Fruit fly (Drosophila melanogaster) whole organism, adult: ENCODE measurements around the gene pira.
A peak's percentile ranks its signal among the peaks of the same experiment; 100 is the strongest.

Experiments used
- CG12768 ChIP-seq: fragments of 200-800 bp; sonication (Bioruptor generic); optimal IDR thresholded peaks from 2 replicates; lab custom pipeline; 2017; ENCODE audit warnings: missing biosample characterization, missing genetic modification characterization, mild to moderate bottlenecking, moderate library complexity, missing genetic modification reagents
- CG1620 ChIP-seq: fragments of 200-800 bp; sonication (Bioruptor generic); optimal IDR thresholded peaks from 2 replicates; lab custom pipeline; 2016; ENCODE audit warnings: missing biosample characterization, missing genetic modification characterization
- CG7101 ChIP-seq: fragments of 200-800 bp; sonication (Bioruptor generic); optimal IDR thresholded peaks from 2 replicates; lab custom pipeline; 2018; ENCODE audit warnings: missing biosample characterization, mild to moderate bottlenecking, missing genetic modification characterization, moderate library complexity
- Clk ChIP-seq: fragments of 200-800 bp; sonication (Bioruptor generic); optimal IDR thresholded peaks from 2 replicates; lab custom pipeline; 2017; ENCODE audit warnings: missing biosample characterization, missing genetic modification characterization
- Hr96 ChIP-seq: fragments of 200-800 bp; sonication (Bioruptor generic); optimal IDR thresholded peaks from 2 replicates; lab custom pipeline; 2016; ENCODE audit warnings: missing biosample characterization, missing genetic modification characterization
- Mnt ChIP-seq: fragments of 200-800 bp; sonication (Bioruptor generic); optimal IDR thresholded peaks from 2 replicates; lab custom pipeline; 2016; ENCODE audit warnings: missing biosample characterization, mild to moderate bottlenecking, missing genetic modification characterization
- cnc ChIP-seq, 2 experiments: fragments of >200 bp; optimal IDR thresholded peaks; 2 replicates each; lab custom pipeline; 2017
- kay ChIP-seq: fragments of 200-800 bp; sonication (Bioruptor generic); peaks from one replicate; lab custom pipeline; 2016; ENCODE audit warnings: missing biosample characterization, missing genetic modification characterization, borderline replicate concordance
- ovo ChIP-seq: fragments of 200-800 bp; sonication (Bioruptor generic); optimal IDR thresholded peaks from 2 replicates; lab custom pipeline; 2016; ENCODE audit warnings: missing biosample characterization, missing genetic modification characterization
- tj ChIP-seq: fragments of 200-800 bp; sonication (Bioruptor generic); optimal IDR thresholded peaks from 3 replicates; lab custom pipeline; 2017; ENCODE audit warnings: missing biosample characterization, mild to moderate bottlenecking, missing genetic modification characterization, moderate library complexity

- TF ChIP-seq Hr96 (GFP tag; lab: Kevin White, UChicago) (peak; percentile 61), CG1620 (no peak), cnc (optimal IDR thresholded peaks at IDR 0.05; lab: Kevin White, UChicago) (no peak), kay (peak; percentile 81), ovo (GFP tag; lab: Kevin White, UChicago) (peak; percentile 51), Mnt (GFP tag; lab: Kevin White, UChicago) (peak; percentile 63), CG7101 (peak; percentile 50), tj (no peak), Clk (GFP tag; lab: Kevin White, UChicago) (peak; percentile 2), CG12768 (GFP tag; lab: Kevin White, UChicago) (peak; percentile 74)
These were observed 40.1 kb downstream of the pira start for dm6 chrX:12723332-12723731.
